Fruit fly (Drosophila melanogaster) whole organism, embryonic: Measurements from ENCODE around the gene Reck.

Experiments
- Antp ChIP-seq: fragments of 200-800 bp; sonication (Bioruptor generic); optimal IDR thresholded peaks from 3 replicates; lab custom pipeline; 2016; ENCODE audit warnings: missing biosample characterization, missing genetic modification characterization
- CG10959 ChIP-seq: fragments of 200-800 bp; sonication (Bioruptor generic); IDR thresholded peaks from 2 replicates; pipeline ENCODE4 v1.3.6; 2022; ENCODE audit warnings: missing biosample characterization, missing genetic modification characterization
- CG12659 ChIP-seq: fragments of 200-800 bp; sonication (Bioruptor generic); optimal IDR thresholded peaks from 3 replicates; lab custom pipeline; 2017; ENCODE audit warnings: mild to moderate bottlenecking, missing biosample characterization, missing genetic modification reagents, missing genetic modification characterization
- CG12744 ChIP-seq: fragments of 200-800 bp; sonication (Bioruptor generic); optimal IDR thresholded peaks from 2 replicates; lab custom pipeline; 2016; ENCODE audit warnings: missing biosample characterization, missing genetic modification characterization
- CG1602 ChIP-seq: fragments of 200-800 bp; sonication (Bioruptor generic); optimal IDR thresholded peaks from 3 replicates; lab custom pipeline; 2016; ENCODE audit warnings: missing biosample characterization, missing genetic modification characterization
- CG1603 ChIP-seq: fragments of 200-800 bp; sonication (Bioruptor generic); optimal IDR thresholded peaks from 2 replicates; lab custom pipeline; 2019; ENCODE audit warnings: missing biosample characterization, mild to moderate bottlenecking, missing genetic modification characterization, moderate library complexity
- CG18262 ChIP-seq: fragments of 200-800 bp; optimal IDR thresholded peaks from 3 replicates; lab custom pipeline; 2019; ENCODE audit warnings: missing biosample characterization, mild to moderate bottlenecking, missing genetic modification characterization, moderate library complexity
- CG1832 ChIP-seq: fragments of 200-800 bp; sonication (Bioruptor generic); optimal IDR thresholded peaks from 2 replicates; lab custom pipeline; 2017; ENCODE audit warnings: missing biosample characterization, mild to moderate bottlenecking, missing genetic modification characterization, inconsistent platforms
- CG18619 ChIP-seq: fragments of 200-800 bp; sonication (Bioruptor generic); optimal IDR thresholded peaks from 3 replicates; lab custom pipeline; 2017; ENCODE audit warnings: missing biosample characterization, mild to moderate bottlenecking, missing genetic modification characterization
- CG18764 ChIP-seq: fragments of 200-800 bp; sonication (Bioruptor generic); optimal IDR thresholded peaks from 3 replicates; lab custom pipeline; 2016; ENCODE audit warnings: missing biosample characterization, missing genetic modification characterization
- CG2199 ChIP-seq: fragments of 200-800 bp; sonication (Bioruptor generic); IDR thresholded peaks from 3 replicates; pipeline ENCODE4 v1.3.6; 2022; ENCODE audit warnings: missing biosample characterization, missing genetic modification characterization
- CG30020 ChIP-seq: fragments of 200-800 bp; optimal IDR thresholded peaks from 2 replicates; lab custom pipeline; 2019; ENCODE audit warnings: missing biosample characterization, mild to moderate bottlenecking, missing genetic modification characterization, moderate library complexity
- CG4617 ChIP-seq: fragments of 200-800 bp; sonication (Bioruptor generic); optimal IDR thresholded peaks from 3 replicates; lab custom pipeline; 2016; ENCODE audit warnings: missing biosample characterization, missing genetic modification characterization, borderline replicate concordance
- CG4854 ChIP-seq: fragments of 200-800 bp; sonication (Bioruptor generic); optimal IDR thresholded peaks from 2 replicates; lab custom pipeline; 2016; ENCODE audit warnings: missing biosample characterization, missing genetic modification characterization, inconsistent platforms
- CG5180 ChIP-seq: fragments of 200-800 bp; sonication (Bioruptor generic); optimal IDR thresholded peaks from 3 replicates; lab custom pipeline; 2017; ENCODE audit warnings: missing biosample characterization, missing genetic modification characterization, mild to moderate bottlenecking, moderate library complexity, missing genetic modification reagents
- CG6854 ChIP-seq: fragments of 200-800 bp; sonication (Bioruptor generic); optimal IDR thresholded peaks from 3 replicates; lab custom pipeline; 2017; ENCODE audit warnings: missing biosample characterization, mild to moderate bottlenecking, missing genetic modification characterization
- CG8290 ChIP-seq, 3 experiments: fragments of 200-800 bp; sonication (Bioruptor generic); optimal IDR thresholded peaks; 2 replicates each; lab custom pipeline; 2016 to 2019; ENCODE audit warnings: missing biosample characterization in 3 of 3, missing genetic modification characterization in 3 of 3, mild to moderate bottlenecking in 2 of 3, moderate library complexity in 1 of 3
- CG9609 ChIP-seq: fragments of 200-800 bp; sonication (Bioruptor generic); optimal IDR thresholded peaks from 3 replicates; lab custom pipeline; 2016; ENCODE audit warnings: missing biosample characterization, missing genetic modification characterization
- CG9727 ChIP-seq: fragments of 200-800 bp; sonication (Bioruptor generic); optimal IDR thresholded peaks from 3 replicates; lab custom pipeline; 2017; ENCODE audit warnings: missing biosample characterization, mild to moderate bottlenecking, missing genetic modification characterization
- CHES-1-like ChIP-seq: fragments of 200-800 bp; sonication (Bioruptor generic); optimal IDR thresholded peaks from 2 replicates; lab custom pipeline; 2016; ENCODE audit warnings: missing biosample characterization, missing genetic modification characterization
- Dll ChIP-seq: fragments of 200-800 bp; sonication (Bioruptor generic); IDR thresholded peaks from 4 replicates; pipeline ENCODE4 v1.3.6; 2022; ENCODE audit warnings: missing biosample characterization, missing genetic modification characterization; ENCODE audit not compliant: partially characterized antibody
- Drgx ChIP-seq: fragments of 200-800 bp; sonication (Bioruptor generic); IDR thresholded peaks from 2 replicates; pipeline ENCODE4 v1.3.6; 2022; ENCODE audit warnings: missing biosample characterization, missing genetic modification characterization
- GATAe ChIP-seq: fragments of 200-800 bp; sonication (Bioruptor generic); conservative IDR thresholded peaks from 2 replicates; pipeline ENCODE4 v1.3.6; 2022; ENCODE audit warnings: missing biosample characterization, missing genetic modification characterization
- H15 ChIP-seq: fragments of 200-800 bp; sonication (Bioruptor generic); IDR thresholded peaks from 3 replicates; pipeline ENCODE4 v1.3.6; 2022; ENCODE audit warnings: missing biosample characterization, missing genetic modification characterization
- H2.0 ChIP-seq: fragments of 200-800 bp; sonication (Bioruptor generic); IDR thresholded peaks from 2 replicates; pipeline ENCODE4 v1.3.6; 2022; ENCODE audit warnings: missing biosample characterization, missing genetic modification characterization
- HLH4C ChIP-seq: fragments of 200-800 bp; sonication (Bioruptor generic); IDR thresholded peaks from 3 replicates; pipeline ENCODE4 v1.3.6; 2022; ENCODE audit warnings: missing biosample characterization, missing genetic modification characterization; ENCODE audit not compliant: partially characterized antibody
- MTF-1 ChIP-seq: fragments of 200-800 bp; sonication (Bioruptor generic); optimal IDR thresholded peaks from 2 replicates; lab custom pipeline; 2018; ENCODE audit warnings: missing biosample characterization, mild to moderate bottlenecking, missing genetic modification characterization, borderline replicate concordance
- Med ChIP-seq: fragments of 200-800 bp; sonication (Bioruptor generic); peaks from one replicate; lab custom pipeline; 2016; ENCODE audit warnings: missing biosample characterization, missing genetic modification characterization, mild to moderate bottlenecking, inconsistent platforms, moderate library complexity
- NC2β ChIP-seq: fragments of 200-800 bp; sonication (Bioruptor generic); optimal IDR thresholded peaks from 2 replicates; lab custom pipeline; 2016; ENCODE audit warnings: missing biosample characterization, missing genetic modification characterization
- dimm ChIP-seq: fragments of 200-800 bp; sonication (Bioruptor generic); IDR thresholded peaks from 2 replicates; pipeline ENCODE4 v1.3.6; 2022; ENCODE audit warnings: missing biosample characterization, missing genetic modification characterization
- disco-r ChIP-seq: fragments of 200-800 bp; sonication (Bioruptor generic); optimal IDR thresholded peaks from 2 replicates; lab custom pipeline; 2016; ENCODE audit warnings: missing biosample characterization, missing genetic modification characterization
- ems ChIP-seq: fragments of 200-800 bp; sonication (Bioruptor generic); optimal IDR thresholded peaks from 3 replicates; lab custom pipeline; 2016; ENCODE audit warnings: missing biosample characterization, missing genetic modification characterization
- esg ChIP-seq: fragments of 200-800 bp; sonication (Bioruptor generic); conservative IDR thresholded peaks from 2 replicates; pipeline ENCODE4 v1.3.6; 2022; ENCODE audit warnings: missing biosample characterization, missing genetic modification characterization
- ewg ChIP-seq: fragments of 200-800 bp; sonication (Bioruptor generic); optimal IDR thresholded peaks from 3 replicates; lab custom pipeline; 2017; ENCODE audit warnings: mild to moderate bottlenecking, missing biosample characterization, missing genetic modification reagents, missing genetic modification characterization
- fu2 ChIP-seq: fragments of 200-800 bp; sonication (Bioruptor generic); optimal IDR thresholded peaks from 2 replicates; lab custom pipeline; 2016; ENCODE audit warnings: missing biosample characterization, missing genetic modification characterization
- grau ChIP-seq: fragments of 200-800 bp; optimal IDR thresholded peaks from 3 replicates; lab custom pipeline; 2019; ENCODE audit warnings: missing biosample characterization, mild to moderate bottlenecking, missing genetic modification characterization, moderate library complexity
- kah ChIP-seq: fragments of 200-800 bp; sonication (Bioruptor generic); optimal IDR thresholded peaks from 2 replicates; lab custom pipeline; 2018; ENCODE audit warnings: missing biosample characterization, mild to moderate bottlenecking, missing genetic modification characterization
- ken ChIP-seq: fragments of 200-800 bp; sonication (Bioruptor generic); IDR thresholded peaks from 3 replicates; pipeline ENCODE4 v1.3.6; 2022; ENCODE audit warnings: missing biosample characterization, missing genetic modification characterization
- mam ChIP-seq: fragments of 200-800 bp; sonication (Bioruptor generic); optimal IDR thresholded peaks from 3 replicates; lab custom pipeline; 2016; ENCODE audit warnings: missing biosample characterization, missing genetic modification characterization
- nmo ChIP-seq: fragments of 200-800 bp; sonication (Bioruptor generic); optimal IDR thresholded peaks from 2 replicates; lab custom pipeline; 2018; ENCODE audit warnings: missing biosample characterization, mild to moderate bottlenecking, missing genetic modification characterization, moderate library complexity
- odd ChIP-seq: fragments of 200-800 bp; sonication (Bioruptor generic); optimal IDR thresholded peaks from 2 replicates; lab custom pipeline; 2017; ENCODE audit warnings: missing biosample characterization, mild to moderate bottlenecking, missing genetic modification characterization
- onecut ChIP-seq: fragments of 200-800 bp; sonication (Bioruptor generic); IDR thresholded peaks from 2 replicates; pipeline ENCODE4 v1.3.6; 2022; ENCODE audit warnings: missing biosample characterization, missing genetic modification characterization
- p53 ChIP-seq: fragments of 200-800 bp; sonication (Bioruptor generic); optimal IDR thresholded peaks from 2 replicates; lab custom pipeline; 2016; ENCODE audit warnings: missing biosample characterization, missing genetic modification characterization
- pan ChIP-seq, 4 experiments: fragments of >200 bp in 3 of 4; fragments of 200-800 bp in 1 of 4; sonication (Bioruptor generic) in 1 of 4; optimal IDR thresholded peaks in 3 of 4; IDR thresholded peaks in 1 of 4; 2 replicates each; pipeline versions ENCODE4 v1.3.6 to Lab custom; 2017 to 2022; ENCODE audit warnings: missing biosample characterization in 2 of 4, missing genetic modification characterization in 2 of 4, mixed read lengths in 1 of 4
- pita ChIP-seq: fragments of 200-800 bp; sonication (Bioruptor generic); optimal IDR thresholded peaks from 2 replicates; lab custom pipeline; 2017; ENCODE audit warnings: missing biosample characterization, mild to moderate bottlenecking, missing genetic modification characterization
- scrt ChIP-seq: fragments of 200-800 bp; sonication (Bioruptor generic); optimal IDR thresholded peaks from 2 replicates; lab custom pipeline; 2018; ENCODE audit warnings: missing biosample characterization, mild to moderate bottlenecking, missing genetic modification characterization, moderate library complexity
- unpg ChIP-seq: fragments of 200-800 bp; sonication (Bioruptor generic); optimal IDR thresholded peaks from 3 replicates; lab custom pipeline; 2018; ENCODE audit warnings: missing biosample characterization, mild to moderate bottlenecking, missing genetic modification characterization, moderate library complexity
- vfl ChIP-seq: fragments of 200-800 bp; sonication (Bioruptor generic); optimal IDR thresholded peaks from 2 replicates; lab custom pipeline; 2016; ENCODE audit warnings: missing biosample characterization, missing genetic modification characterization

Reck gene

DNA sequence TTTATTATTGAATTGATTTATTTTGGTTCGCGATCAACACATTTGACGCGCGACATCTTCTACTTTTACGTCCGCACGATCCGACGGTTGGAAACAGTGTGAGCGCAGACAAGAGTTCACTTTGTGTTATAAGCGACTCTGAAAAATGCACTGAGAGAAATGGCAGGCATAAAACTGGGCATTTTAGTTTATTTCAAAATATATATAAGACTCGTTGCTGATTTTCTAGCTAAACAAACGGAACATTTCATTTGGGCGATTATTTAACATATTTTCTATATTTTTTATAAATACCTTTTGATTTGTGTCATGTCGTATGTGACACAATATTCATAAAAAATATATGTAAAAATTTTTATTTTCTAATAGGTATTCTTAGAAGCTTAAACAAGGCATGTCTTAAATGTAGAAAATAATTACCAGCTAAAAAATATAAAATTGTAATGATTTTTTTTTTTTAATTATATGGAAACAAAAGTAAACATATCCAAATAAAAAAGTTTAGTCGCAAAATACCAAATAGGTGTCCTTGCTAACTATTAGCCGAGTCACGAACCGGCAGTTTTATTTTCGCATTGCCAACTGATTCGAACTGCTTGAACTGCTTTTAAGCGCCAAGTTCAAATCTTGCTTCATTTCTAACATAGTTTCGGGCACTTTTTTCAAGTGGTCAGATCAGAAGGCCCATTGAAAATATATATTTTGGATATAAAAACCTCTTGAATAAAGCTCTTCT lies at the start of gene Reck (continued):
- TF ChIP-seq H15, result peak; percentile 67
- TF ChIP-seq CG18262 (tag; lab: Kevin White, UChicago), result peak; percentile 86
- TF ChIP-seq Drgx, result peak; percentile 94
- TF ChIP-seq CG18764 (GFP tag; lab: Kevin White, UChicago), result peak; percentile 82
- peak; percentile 59 for TF ChIP-seq H2.0 (GFP tag; lab: Robert Waterston, UW)
- no peak for TF ChIP-seq GATAe (GFP tag; lab: Robert Waterston, UW)
- TF ChIP-seq CG10959 (GFP tag; lab: Robert Waterston, UW), result peak; percentile 66
- peak; percentile 93 for TF ChIP-seq Med
- no peak for TF ChIP-seq CG30020
- TF ChIP-seq CG12659 (GFP tag; lab: Kevin White, UChicago), result peak; percentile 73
- TF ChIP-seq NC2β, result peak; percentile 45
- TF ChIP-seq p53 (GFP tag; lab: Kevin White, UChicago), result no peak
- no peak for TF ChIP-seq pan (optimal IDR thresholded peaks at IDR 0.05; lab: Kevin White, UChicago)
- TF ChIP-seq pan (GFP tag; optimal IDR thresholded peaks at IDR 0.05 in 1 of 2, IDR thresholded peaks at IDR 0.05 in 1 of 2), result peak in 1 of 2 experiments; percentile 89
- TF ChIP-seq fu2, result no peak
- peak; percentile 1 for TF ChIP-seq CG4617 (GFP tag; lab: Kevin White, UChicago)
- TF ChIP-seq HLH4C (GFP tag; lab: Robert Waterston, UW), result no peak
- TF ChIP-seq CG4854 (GFP tag; lab: Kevin White, UChicago), result peak; percentile 81
- peak; percentile 71 for TF ChIP-seq ewg (GFP tag; lab: Kevin White, UChicago)
- TF ChIP-seq vfl, result no peak
- TF ChIP-seq CG1832, result no peak
- peak; percentile 82 for TF ChIP-seq nmo (GFP tag; lab: Kevin White, UChicago)
- peak; percentile 76 for TF ChIP-seq esg (GFP tag; lab: Robert Waterston, UW)
- peak; percentile 87 for TF ChIP-seq CG9727 (GFP tag; lab: Kevin White, UChicago)
- TF ChIP-seq kah (GFP tag; lab: Kevin White, UChicago), result peak; percentile 74
- peak; percentile 73 for TF ChIP-seq grau (tag; lab: Kevin White, UChicago)
- peak; percentile 91 for TF ChIP-seq unpg (GFP tag; lab: Kevin White, UChicago)
- peak; percentile 77 for TF ChIP-seq MTF-1 (GFP tag; lab: Kevin White, UChicago)
- peak; percentile 46 for TF ChIP-seq CG9609
- TF ChIP-seq CHES-1-like (GFP tag; lab: Kevin White, UChicago), result no peak
- peak; percentile 80 for TF ChIP-seq CG2199 (GFP tag; lab: Robert Waterston, UW)
- peak; percentile 65 for TF ChIP-seq ken (GFP tag; lab: Robert Waterston, UW)
- no peak for TF ChIP-seq Dll
- peak; percentile 67 for TF ChIP-seq pita (GFP tag; lab: Kevin White, UChicago)
- TF ChIP-seq CG6854 (GFP tag; lab: Kevin White, UChicago), result peak; percentile 75
- TF ChIP-seq CG5180, result peak; percentile 72
- no peak for TF ChIP-seq disco-r (GFP tag; lab: Kevin White, UChicago)
- no peak for TF ChIP-seq Antp
- no peak for TF ChIP-seq dimm (GFP tag; lab: Robert Waterston, UW)
- peak; percentile 74 for TF ChIP-seq scrt
- peak; percentile 78 for TF ChIP-seq onecut (GFP tag; lab: Robert Waterston, UW)
- TF ChIP-seq CG12744 (GFP tag; lab: Kevin White, UChicago), result no peak
- TF ChIP-seq CG18619 (GFP tag; lab: Kevin White, UChicago), result peak; percentile 75
- peak; percentile 70 for TF ChIP-seq odd
- peak; percentile 50 for TF ChIP-seq ems (GFP tag; lab: Kevin White, UChicago)
- TF ChIP-seq CG1602, result peak; percentile 71
- TF ChIP-seq CG8290 (GFP tag; optimal IDR thresholded peaks at IDR 0.05; lab: Kevin White, UChicago), result peak; percentile 6
- peak in 1 of 2 experiments; percentile 49 for TF ChIP-seq CG8290 (tag; optimal IDR thresholded peaks at IDR 0.05; lab: Kevin White, UChicago)
- TF ChIP-seq mam (GFP tag; lab: Kevin White, UChicago), result peak; percentile 56
- TF ChIP-seq CG1603 (tag; lab: Kevin White, UChicago), result peak; percentile 40
